Fruit fly (Drosophila melanogaster) whole organism, prepupa: ENCODE results near the gene Atat.

ENCODE experiments used
- CG10631 ChIP-seq: fragments of 200-800 bp; sonication (Bioruptor generic); optimal IDR thresholded peaks from 2 replicates; lab custom pipeline; 2016; ENCODE audit warnings: missing biosample characterization, missing genetic modification characterization
- CG11762 ChIP-seq: fragments of 200-800 bp; sonication (Bioruptor generic); optimal IDR thresholded peaks from 3 replicates; lab custom pipeline; 2016; ENCODE audit warnings: missing biosample characterization, missing genetic modification characterization; ENCODE audit not compliant: insufficient read depth
- CG15336 ChIP-seq: fragments of 200-800 bp; sonication (Bioruptor generic); IDR thresholded peaks from 2 replicates; pipeline ENCODE4 v1.3.6; 2022; ENCODE audit warnings: missing biosample characterization, missing genetic modification characterization
- CG32006 ChIP-seq: fragments of 200-800 bp; sonication (Bioruptor generic); optimal IDR thresholded peaks from 3 replicates; lab custom pipeline; 2017; ENCODE audit warnings: missing biosample characterization, mild to moderate bottlenecking, missing genetic modification characterization
- CG34406 ChIP-seq: fragments of 200-800 bp; sonication (Bioruptor generic); optimal IDR thresholded peaks from 3 replicates; lab custom pipeline; 2016; ENCODE audit warnings: missing biosample characterization, missing genetic modification characterization
- CG6163 ChIP-seq: fragments of 200-800 bp; sonication (Bioruptor generic); IDR thresholded peaks from 3 replicates; pipeline ENCODE4 v1.3.6; 2022; ENCODE audit warnings: missing biosample characterization, missing genetic modification characterization
- CG6792 ChIP-seq: fragments of 200-800 bp; sonication (Bioruptor generic); optimal IDR thresholded peaks from 3 replicates; lab custom pipeline; 2016; ENCODE audit warnings: missing biosample characterization, missing genetic modification characterization
- CG6808 ChIP-seq: fragments of 200-800 bp; sonication (Bioruptor generic); optimal IDR thresholded peaks from 3 replicates; lab custom pipeline; 2017; ENCODE audit warnings: missing biosample characterization, missing genetic modification characterization, mild to moderate bottlenecking, moderate library complexity, missing genetic modification reagents
- CG6854 ChIP-seq: fragments of 200-800 bp; sonication (Bioruptor generic); optimal IDR thresholded peaks from 2 replicates; lab custom pipeline; 2017; ENCODE audit warnings: missing biosample characterization, mild to moderate bottlenecking, missing genetic modification characterization
- CG8119 ChIP-seq: fragments of 200-800 bp; sonication (Bioruptor generic); IDR thresholded peaks from 3 replicates; pipeline ENCODE4 v1.3.6; 2022; ENCODE audit warnings: missing biosample characterization, missing genetic modification characterization
- CG8319 ChIP-seq: fragments of 200-800 bp; sonication (Bioruptor generic); optimal IDR thresholded peaks from 3 replicates; lab custom pipeline; 2016; ENCODE audit warnings: missing biosample characterization, missing genetic modification characterization
- CG8632 ChIP-seq: fragments of 200-800 bp; sonication (Bioruptor generic); optimal IDR thresholded peaks from 3 replicates; lab custom pipeline; 2016; ENCODE audit warnings: missing biosample characterization, missing genetic modification characterization
- CG9139 ChIP-seq: fragments of 200-800 bp; sonication (Bioruptor generic); optimal IDR thresholded peaks from 3 replicates; lab custom pipeline; 2017; ENCODE audit warnings: missing biosample characterization, mild to moderate bottlenecking, missing genetic modification characterization
- Eip78C ChIP-seq: fragments of 200-800 bp; sonication (Bioruptor generic); peaks from one replicate; lab custom pipeline; 2016; ENCODE audit warnings: missing biosample characterization, missing genetic modification characterization
- Eip93F ChIP-seq: fragments of 200-800 bp; sonication (Bioruptor generic); optimal IDR thresholded peaks from 2 replicates; lab custom pipeline; 2016; ENCODE audit warnings: missing biosample characterization, mild to moderate bottlenecking, missing genetic modification characterization
- Ets21C ChIP-seq: fragments of 200-800 bp; sonication (Bioruptor generic); optimal IDR thresholded peaks from 3 replicates; lab custom pipeline; 2016; ENCODE audit warnings: missing biosample characterization, missing genetic modification characterization
- Gug ChIP-seq: fragments of 200-800 bp; sonication (Bioruptor generic); IDR thresholded peaks from 2 replicates; pipeline ENCODE4 v1.3.6; 2022; ENCODE audit warnings: missing biosample characterization, missing genetic modification characterization
- Hr39 ChIP-seq: fragments of 200-800 bp; sonication (Bioruptor generic); optimal IDR thresholded peaks from 2 replicates; lab custom pipeline; 2016; ENCODE audit warnings: missing biosample characterization, missing genetic modification characterization
- Met ChIP-seq: fragments of 200-800 bp; sonication (Bioruptor generic); optimal IDR thresholded peaks from 3 replicates; lab custom pipeline; 2016; ENCODE audit warnings: missing biosample characterization, missing genetic modification characterization
- Smox ChIP-seq: fragments of 200-800 bp; sonication (Bioruptor generic); optimal IDR thresholded peaks from 3 replicates; lab custom pipeline; 2016; ENCODE audit warnings: missing biosample characterization, missing genetic modification characterization
- Sox14 ChIP-seq: fragments of 200-800 bp; sonication (Bioruptor generic); optimal IDR thresholded peaks from 3 replicates; lab custom pipeline; 2016; ENCODE audit warnings: missing biosample characterization, missing genetic modification characterization
- cyc ChIP-seq: fragments of 200-800 bp; sonication (Bioruptor generic); optimal IDR thresholded peaks from 3 replicates; lab custom pipeline; 2016; ENCODE audit warnings: missing biosample characterization, missing genetic modification characterization
- dsx ChIP-seq: fragments of 200-800 bp; optimal IDR thresholded peaks from 3 replicates; lab custom pipeline; 2019; ENCODE audit warnings: missing biosample characterization, mild to moderate bottlenecking, missing genetic modification characterization, moderate library complexity; ENCODE audit not compliant: poor library complexity, severe bottlenecking
- eg ChIP-seq: fragments of 200-800 bp; sonication (Bioruptor generic); IDR thresholded peaks from 3 replicates; pipeline ENCODE4 v1.3.6; 2022; ENCODE audit warnings: missing biosample characterization, missing genetic modification characterization
- fd85E ChIP-seq: fragments of 200-800 bp; sonication (Bioruptor generic); optimal IDR thresholded peaks from 3 replicates; lab custom pipeline; 2016; ENCODE audit warnings: missing biosample characterization, missing genetic modification characterization
- fkh ChIP-seq: fragments of 200-800 bp; sonication (Bioruptor generic); optimal IDR thresholded peaks from 3 replicates; lab custom pipeline; 2017; ENCODE audit warnings: missing biosample characterization, mild to moderate bottlenecking, missing genetic modification characterization, moderate library complexity
- net ChIP-seq: fragments of 200-800 bp; sonication (Bioruptor generic); optimal IDR thresholded peaks from 3 replicates; lab custom pipeline; 2016; ENCODE audit warnings: missing biosample characterization, missing genetic modification characterization
- pdm3 ChIP-seq: fragments of 200-800 bp; sonication (Bioruptor generic); optimal IDR thresholded peaks from 3 replicates; lab custom pipeline; 2016; ENCODE audit warnings: missing biosample characterization, missing genetic modification characterization
- salr ChIP-seq, 2 experiments: fragments of 200-800 bp; sonication (Bioruptor generic); optimal IDR thresholded peaks; 3 replicates each; lab custom pipeline; 2016 to 2018; ENCODE audit warnings: missing biosample characterization in 2 of 2, missing genetic modification characterization in 2 of 2, mild to moderate bottlenecking in 1 of 2
- spab ChIP-seq: fragments of 200-800 bp; sonication (Bioruptor generic); optimal IDR thresholded peaks from 2 replicates; lab custom pipeline; 2017; ENCODE audit warnings: missing biosample characterization, mild to moderate bottlenecking, missing genetic modification characterization, missing genetic modification reagents
- ss ChIP-seq, 2 experiments: fragments of 200-800 bp; sonication (Bioruptor generic); optimal IDR thresholded peaks; 2 replicates in 1 of 2; 3 replicates in 1 of 2; lab custom pipeline; 2017 to 2018; ENCODE audit warnings: mild to moderate bottlenecking in 2 of 2, missing biosample characterization in 2 of 2, missing genetic modification characterization in 2 of 2, moderate library complexity in 1 of 2
- svp ChIP-seq: fragments of 200-800 bp; sonication (Bioruptor generic); peaks from one replicate; lab custom pipeline; 2016; ENCODE audit warnings: missing biosample characterization, missing genetic modification characterization
- vri ChIP-seq: fragments of 200-800 bp; sonication (Bioruptor generic); optimal IDR thresholded peaks from 3 replicates; lab custom pipeline; 2016; ENCODE audit warnings: missing biosample characterization, mild to moderate bottlenecking, missing genetic modification characterization

Atat gene

dm6 chr3L:9381602-9382001, 45.0 kb downstream of the Atat start, which contains the start of gene Hsp23 (continued):
- peak; percentile 91 for TF ChIP-seq svp (GFP tag; lab: Kevin White, UChicago)
- peak; percentile 77 for TF ChIP-seq Eip93F
- peak; percentile 1 for TF ChIP-seq cyc (GFP tag; lab: Kevin White, UChicago)
- TF ChIP-seq CG8319 (GFP tag; lab: Kevin White, UChicago): no peak
- peak; percentile 22; the same call in 1 of the 3 replicates for TF ChIP-seq CG8119 (GFP tag; lab: Robert Waterston, UW)
- TF ChIP-seq CG34406 (GFP tag; lab: Kevin White, UChicago): no peak
- no peak for TF ChIP-seq CG32006
- peak; percentile 33 for TF ChIP-seq dsx (GFP tag; lab: Kevin White, UChicago)
- TF ChIP-seq Sox14 (GFP tag; lab: Kevin White, UChicago): peak; percentile 53
- no peak for TF ChIP-seq CG11762
- no peak for TF ChIP-seq fkh (GFP tag; lab: Kevin White, UChicago)
- peak; percentile 67 for TF ChIP-seq Eip78C
- TF ChIP-seq Ets21C (GFP tag; lab: Kevin White, UChicago): no peak
- TF ChIP-seq Met (GFP tag; lab: Kevin White, UChicago): peak; percentile 5
- peak; percentile 8 for TF ChIP-seq Smox (GFP tag; lab: Kevin White, UChicago)

dm6 chr3L:9380344-9380849, 46.2 kb downstream of the Atat start:
- TF ChIP-seq CG10631 (GFP tag; lab: Kevin White, UChicago) (no peak), CG6808 (GFP tag; lab: Kevin White, UChicago) (peak; percentile 20), pdm3 (GFP tag; lab: Kevin White, UChicago) (no peak), Met (GFP tag; lab: Kevin White, UChicago) (no peak), Smox (GFP tag; lab: Kevin White, UChicago) (no peak), CG8319 (GFP tag; lab: Kevin White, UChicago) (no peak), Hr39 (GFP tag; lab: Kevin White, UChicago) (no peak), net (GFP tag; lab: Kevin White, UChicago) (no peak), Eip78C (peak; percentile 49), spab (GFP tag; lab: Kevin White, UChicago) (no peak), Sox14 (GFP tag; lab: Kevin White, UChicago) (no peak), Gug (GFP tag; lab: Robert Waterston, UW) (no peak), CG6792 (no peak), salr (GFP tag; optimal IDR thresholded peaks at IDR 0.05; lab: Kevin White, UChicago) (no peak), CG15336 (GFP tag; lab: Robert Waterston, UW) (peak; percentile 7; the same call in 1 of the 2 replicates), eg (GFP tag; lab: Robert Waterston, UW) (no peak), CG8632 (GFP tag; lab: Kevin White, UChicago) (no peak), CG9139 (GFP tag; lab: Kevin White, UChicago) (no peak), fkh (GFP tag; lab: Kevin White, UChicago) (no peak), vri (GFP tag; lab: Kevin White, UChicago) (no peak), CG8119 (GFP tag; lab: Robert Waterston, UW) (no peak), ss (GFP tag; optimal IDR thresholded peaks at IDR 0.05; lab: Kevin White, UChicago) (peak; percentile 6 to 12), svp (GFP tag; lab: Kevin White, UChicago) (peak; percentile 73)

dm6 chr3L:9379484-9380343, 46.8 kb downstream of the Atat start, which contains the start of gene Hsp67Ba:
Gene Hsp67Ba (minus strand): TSS chr3L:9379534.
- TF ChIP-seq Eip93F (peak; percentile 41), eg (GFP tag; lab: Robert Waterston, UW) (0 out of 3 replicates have a peak, but pooled peaks have one; percentile 25), CG15336 (GFP tag; lab: Robert Waterston, UW) (0 out of 2 replicates have a peak, but pooled peaks have one; percentile 7), fd85E (GFP tag; lab: Kevin White, UChicago) (no peak), svp (GFP tag; lab: Kevin White, UChicago) (peak; percentile 34), Sox14 (GFP tag; lab: Kevin White, UChicago) (peak; percentile 67), CG8632 (GFP tag; lab: Kevin White, UChicago) (no peak), ss (GFP tag; optimal IDR thresholded peaks at IDR 0.05; lab: Kevin White, UChicago) (peak; percentile 5 to 47), CG8119 (GFP tag; lab: Robert Waterston, UW) (0 out of 3 replicates have a peak, but pooled peaks have one; percentile 18), Eip78C (peak; percentile 76), Ets21C (GFP tag; lab: Kevin White, UChicago) (no peak), CG6808 (GFP tag; lab: Kevin White, UChicago) (peak; percentile 51), CG6854 (GFP tag; lab: Kevin White, UChicago) (peak; percentile 21), CG6163 (GFP tag; lab: Robert Waterston, UW) (no peak; the same call in 2 of the 3 replicates), CG9139 (GFP tag; lab: Kevin White, UChicago) (peak; percentile 23)
